Fruit fly (Drosophila melanogaster) whole organism, wandering third instar larva: ENCODE data around the gene CG17672.

Experiments
- Abd-B ChIP-seq: fragments of >200 bp; optimal IDR thresholded peaks from 2 replicates; lab custom pipeline; 2017; ENCODE audit warnings: missing biosample characterization, missing genetic modification characterization
- CG32264 ChIP-seq: fragments of 200-800 bp; sonication (Bioruptor generic); optimal IDR thresholded peaks from 2 replicates; lab custom pipeline; 2016; ENCODE audit warnings: missing biosample characterization, missing genetic modification characterization
- CG9705 ChIP-seq: fragments of 200-800 bp; sonication (Bioruptor generic); optimal IDR thresholded peaks from 2 replicates; lab custom pipeline; 2018; ENCODE audit warnings: missing biosample characterization, mild to moderate bottlenecking, missing genetic modification characterization
- CrebA ChIP-seq: fragments of 200-800 bp; sonication (Bioruptor generic); optimal IDR thresholded peaks from 2 replicates; lab custom pipeline; 2016; ENCODE audit warnings: missing biosample characterization, mild to moderate bottlenecking, missing genetic modification characterization, borderline replicate concordance
- Dif ChIP-seq: fragments of 200-275, 200-300 bp; sonication (Bioruptor generic); optimal IDR thresholded peaks from 2 replicates; lab custom pipeline; 2018; ENCODE audit warnings: missing biosample characterization, missing genetic modification characterization; ENCODE audit not compliant: partially characterized antibody
- GATAd ChIP-seq: sonication (Bioruptor generic); optimal IDR thresholded peaks from 2 replicates; lab custom pipeline; 2016; ENCODE audit warnings: missing biosample characterization, missing genetic modification characterization
- HLH106 ChIP-seq: fragments of 200-800 bp; optimal IDR thresholded peaks from 3 replicates; lab custom pipeline; 2019; ENCODE audit warnings: missing biosample characterization, mild to moderate bottlenecking, missing genetic modification characterization, moderate library complexity
- Hnf4 ChIP-seq: fragments of 200-800 bp; sonication (Bioruptor generic); optimal IDR thresholded peaks from 2 replicates; lab custom pipeline; 2016; ENCODE audit warnings: missing biosample characterization, mild to moderate bottlenecking, missing genetic modification characterization
- Hr78 ChIP-seq: fragments of >200 bp; optimal IDR thresholded peaks from 2 replicates; lab custom pipeline; 2017; ENCODE audit warnings: missing biosample characterization, missing genetic modification characterization
- Hr83 ChIP-seq: fragments of 200-300 bp; sonication (Bioruptor generic); optimal IDR thresholded peaks from 2 replicates; lab custom pipeline; 2016; ENCODE audit warnings: missing biosample characterization, mild to moderate bottlenecking, missing genetic modification characterization, moderate library complexity; ENCODE audit not compliant: poor library complexity, severe bottlenecking
- Jra ChIP-seq: sonication (Bioruptor generic); optimal IDR thresholded peaks from 2 replicates; lab custom pipeline; 2016; ENCODE audit warnings: missing biosample characterization, missing genetic modification characterization
- Mio ChIP-seq: sonication (Bioruptor generic); optimal IDR thresholded peaks from 2 replicates; lab custom pipeline; 2016; ENCODE audit warnings: missing biosample characterization, missing genetic modification characterization
- Myc ChIP-seq: fragments of >200 bp; optimal IDR thresholded peaks from 2 replicates; lab custom pipeline; 2017
- N ChIP-seq: fragments of >200 bp; optimal IDR thresholded peaks from 2 replicates; lab custom pipeline; 2018; ENCODE audit warnings: missing biosample characterization, missing external identifiers, missing genetic modification characterization
- OdsH ChIP-seq: fragments of 200-800 bp; sonication (Bioruptor generic); optimal IDR thresholded peaks from 2 replicates; lab custom pipeline; 2016; ENCODE audit warnings: missing biosample characterization, mild to moderate bottlenecking, missing genetic modification characterization
- Rel ChIP-seq, 2 experiments: fragments of 200-800 bp; sonication (Bioruptor generic) in 1 of 2; optimal IDR thresholded peaks; 2 replicates in 1 of 2; 3 replicates in 1 of 2; lab custom pipeline; 2016 to 2019; ENCODE audit warnings: mild to moderate bottlenecking in 2 of 2, missing biosample characterization in 2 of 2, missing genetic modification characterization in 2 of 2, moderate library complexity in 1 of 2
- Sp1 ChIP-seq: fragments of 200-800 bp; sonication (Bioruptor generic); optimal IDR thresholded peaks from 3 replicates; lab custom pipeline; 2019; ENCODE audit warnings: missing biosample characterization, mild to moderate bottlenecking, missing genetic modification characterization, moderate library complexity
- Vsx2 ChIP-seq: fragments of 200-300, 225-300 bp; sonication (Bioruptor generic); optimal IDR thresholded peaks from 2 replicates; lab custom pipeline; 2018; ENCODE audit warnings: missing biosample characterization, missing genetic modification characterization; ENCODE audit not compliant: partially characterized antibody
- br ChIP-seq: fragments of 200-800 bp; sonication (Bioruptor generic); optimal IDR thresholded peaks from 2 replicates; lab custom pipeline; 2016; ENCODE audit warnings: missing biosample characterization, missing genetic modification characterization
- brk ChIP-seq: fragments of 200-800 bp; sonication (Bioruptor generic); optimal IDR thresholded peaks from 2 replicates; lab custom pipeline; 2016; ENCODE audit warnings: missing biosample characterization, mild to moderate bottlenecking, missing genetic modification characterization
- dl ChIP-seq, 2 experiments: fragments of 175-275, 200-275 bp in 1 of 2; fragments of 200-275 bp in 1 of 2; sonication (Bioruptor generic); optimal IDR thresholded peaks; lab custom pipeline; 2018; ENCODE audit warnings: mild to moderate bottlenecking in 2 of 2, missing biosample characterization in 2 of 2, missing genetic modification characterization in 2 of 2, moderate library complexity in 2 of 2; ENCODE audit not compliant: partially characterized antibody in 2 of 2, insufficient read depth in 1 of 2
- dmrt93B ChIP-seq: fragments of 200-800 bp; sonication (Bioruptor generic); optimal IDR thresholded peaks from 2 replicates; lab custom pipeline; 2018; ENCODE audit warnings: missing biosample characterization, mild to moderate bottlenecking, missing genetic modification characterization
- dsf ChIP-seq: sonication (Bioruptor generic); optimal IDR thresholded peaks from 2 replicates; lab custom pipeline; 2016; ENCODE audit warnings: missing biosample characterization, missing genetic modification characterization, borderline replicate concordance
- ey ChIP-seq: fragments of 200-800 bp; sonication (Bioruptor generic); optimal IDR thresholded peaks from 2 replicates; lab custom pipeline; 2016; ENCODE audit warnings: missing biosample characterization, missing genetic modification characterization
- foxo ChIP-seq, 2 experiments: fragments of 200-800 bp; sonication (Bioruptor generic); optimal IDR thresholded peaks; 2 replicates in 1 of 2; 3 replicates in 1 of 2; lab custom pipeline; 2016 to 2017; ENCODE audit warnings: missing biosample characterization in 2 of 2, missing genetic modification characterization in 2 of 2
- fru ChIP-seq: fragments of 200-800 bp; sonication (Bioruptor generic); optimal IDR thresholded peaks from 3 replicates; lab custom pipeline; 2016; ENCODE audit warnings: missing biosample characterization, mild to moderate bottlenecking, missing genetic modification characterization
- h ChIP-seq: fragments of 200-800 bp; sonication (Bioruptor generic); optimal IDR thresholded peaks from 3 replicates; lab custom pipeline; 2016; ENCODE audit warnings: missing biosample characterization, mild to moderate bottlenecking, missing genetic modification characterization
- jim ChIP-seq: fragments of 175-275, 200-325 bp; sonication (Bioruptor generic); optimal IDR thresholded peaks from 2 replicates; lab custom pipeline; 2016; ENCODE audit warnings: missing biosample characterization, mild to moderate bottlenecking, missing genetic modification characterization
- lola ChIP-seq: fragments of >200 bp; optimal IDR thresholded peaks from 2 replicates; lab custom pipeline; 2017; ENCODE audit warnings: missing biosample characterization, missing genetic modification characterization
- pan ChIP-seq: fragments of >200 bp; optimal IDR thresholded peaks from 2 replicates; lab custom pipeline; 2017
- psq ChIP-seq: fragments of 200-800 bp; sonication (Bioruptor generic); optimal IDR thresholded peaks from 3 replicates; lab custom pipeline; 2017; ENCODE audit warnings: missing biosample characterization, mild to moderate bottlenecking, missing genetic modification characterization, moderate library complexity
- rgr ChIP-seq: fragments of 200-800 bp; sonication (Bioruptor generic); optimal IDR thresholded peaks from 3 replicates; lab custom pipeline; 2016; ENCODE audit warnings: missing biosample characterization, mild to moderate bottlenecking, missing genetic modification characterization
- sage ChIP-seq: fragments of 200-800 bp; sonication (Bioruptor generic); optimal IDR thresholded peaks from 2 replicates; lab custom pipeline; 2016; ENCODE audit warnings: missing biosample characterization, mild to moderate bottlenecking, missing genetic modification characterization
- sv ChIP-seq: fragments of 200-800 bp; sonication (Bioruptor generic); optimal IDR thresholded peaks from 3 replicates; lab custom pipeline; 2016; ENCODE audit warnings: missing biosample characterization, missing genetic modification characterization
- tai ChIP-seq: sonication (Bioruptor generic); optimal IDR thresholded peaks from 2 replicates; lab custom pipeline; 2016; ENCODE audit warnings: missing biosample characterization, missing genetic modification characterization
- usp ChIP-seq: fragments of >200 bp; optimal IDR thresholded peaks from 2 replicates; lab custom pipeline; 2017; ENCODE audit warnings: missing biosample characterization, missing genetic modification characterization
- woc ChIP-seq: sonication (Bioruptor generic); optimal IDR thresholded peaks from 2 replicates; lab custom pipeline; 2016; ENCODE audit warnings: missing biosample characterization, mild to moderate bottlenecking, missing genetic modification characterization

The CG17672 gene

dm6 chr3L:13022160-13022853, 6.5 kb upstream of the CG17672 start, which contains the start of gene Adk2:
Adk2 (minus strand) TSS chr3L:13022688.
- no peak for TF ChIP-seq woc
- no peak for TF ChIP-seq Hnf4 (GFP tag; lab: Kevin White, UChicago)
- TF ChIP-seq Hr83 (GFP tag; lab: Kevin White, UChicago): peak; percentile 39
- no peak for TF ChIP-seq Dif (GFP tag; lab: Kevin White, UChicago)
- no peak for TF ChIP-seq CG9705 (GFP tag; lab: Kevin White, UChicago)
- no peak for TF ChIP-seq foxo (GFP tag; optimal IDR thresholded peaks at IDR 0.05; lab: Kevin White, UChicago)
- TF ChIP-seq usp (GFP tag; lab: Kevin White, UChicago): no peak
- peak; percentile 40 for TF ChIP-seq rgr (GFP tag; lab: Kevin White, UChicago)
- peak; percentile 10 for TF ChIP-seq h (GFP tag; lab: Kevin White, UChicago)
- no peak for TF ChIP-seq ey
- no peak for TF ChIP-seq jim (GFP tag; lab: Kevin White, UChicago)
- TF ChIP-seq CG32264 (GFP tag; lab: Kevin White, UChicago): no peak
- no peak for TF ChIP-seq Sp1 (GFP tag; lab: Kevin White, UChicago)
- no peak for TF ChIP-seq Abd-B (GFP tag; lab: Kevin White, UChicago)
- no peak for TF ChIP-seq Mio (GFP tag; lab: Kevin White, UChicago)
- no peak for TF ChIP-seq Rel (GFP tag; optimal IDR thresholded peaks at IDR 0.05; lab: Kevin White, UChicago)
- TF ChIP-seq Rel (tag; optimal IDR thresholded peaks at IDR 0.05; lab: Kevin White, UChicago): peak; percentile 78
- no peak for TF ChIP-seq tai (GFP tag; lab: Kevin White, UChicago)
- TF ChIP-seq sv (GFP tag; lab: Kevin White, UChicago): no peak
- TF ChIP-seq, all 38 proteins: peak for 4

- peak; percentile 71 for TF ChIP-seq Hnf4 (GFP tag; lab: Kevin White, UChicago)
- TF ChIP-seq fru (GFP tag; lab: Kevin White, UChicago): peak; percentile 61
- peak; percentile 96 for TF ChIP-seq Hr83 (GFP tag; lab: Kevin White, UChicago)
- peak; percentile 87 for TF ChIP-seq N (GFP tag; lab: Kevin White, UChicago)
- TF ChIP-seq rgr (GFP tag; lab: Kevin White, UChicago): peak; percentile 79
- peak; percentile 56 for TF ChIP-seq brk
- peak; percentile 56 for TF ChIP-seq psq (GFP tag; lab: Kevin White, UChicago)
- TF ChIP-seq pan (lab: Kevin White, UChicago): no peak
- TF ChIP-seq dmrt93B: peak; percentile 81
- TF ChIP-seq h (GFP tag; lab: Kevin White, UChicago): peak; percentile 58
- no peak for TF ChIP-seq CG32264 (GFP tag; lab: Kevin White, UChicago)
- peak; percentile 32 for TF ChIP-seq Dif (GFP tag; lab: Kevin White, UChicago)
- peak; percentile 61 for TF ChIP-seq Myc (lab: Kevin White, UChicago)
- TF ChIP-seq Abd-B (GFP tag; lab: Kevin White, UChicago): no peak
- TF ChIP-seq sage (GFP tag; lab: Kevin White, UChicago): peak; percentile 36
- TF ChIP-seq dsf (GFP tag; lab: Kevin White, UChicago): peak; percentile 40
- peak; percentile 79 for TF ChIP-seq CG9705 (GFP tag; lab: Kevin White, UChicago)
- TF ChIP-seq usp (GFP tag; lab: Kevin White, UChicago): no peak
- TF ChIP-seq Hr78 (GFP tag; lab: Kevin White, UChicago): peak; percentile 18
- no peak for TF ChIP-seq Rel (GFP tag; optimal IDR thresholded peaks at IDR 0.05; lab: Kevin White, UChicago)
- TF ChIP-seq Rel (tag; optimal IDR thresholded peaks at IDR 0.05; lab: Kevin White, UChicago): peak; percentile 39
- no peak for TF ChIP-seq CrebA (GFP tag; lab: Kevin White, UChicago)
- peak; percentile 78 for TF ChIP-seq Sp1 (GFP tag; lab: Kevin White, UChicago)
- peak; percentile 27 for TF ChIP-seq ey
- peak; percentile 61 for TF ChIP-seq woc
- peak; percentile 57 for TF ChIP-seq Mio (GFP tag; lab: Kevin White, UChicago)
- peak; percentile 70 for TF ChIP-seq tai (GFP tag; lab: Kevin White, UChicago)
- no peak for TF ChIP-seq dl (GFP tag; optimal IDR thresholded peaks at IDR 0.05; lab: Kevin White, UChicago; ENCODE audit: insufficient read depth in 1 of 2, partially characterized antibody in 2 of 2)
- peak; percentile 82 for TF ChIP-seq sv (GFP tag; lab: Kevin White, UChicago)
- peak; percentile 40 for TF ChIP-seq Jra (GFP tag; lab: Kevin White, UChicago)
- TF ChIP-seq foxo (GFP tag; optimal IDR thresholded peaks at IDR 0.05; lab: Kevin White, UChicago): peak in 1 of 2 experiments; percentile 63
- peak; percentile 57 for TF ChIP-seq br (GFP tag; lab: Kevin White, UChicago)
- no peak for TF ChIP-seq GATAd (GFP tag; lab: Kevin White, UChicago)
- no peak for TF ChIP-seq lola (GFP tag; lab: Kevin White, UChicago)
- TF ChIP-seq HLH106 (tag; lab: Kevin White, UChicago): peak; percentile 50
- no peak for TF ChIP-seq Vsx2 (GFP tag; lab: Kevin White, UChicago)
- TF ChIP-seq jim (GFP tag; lab: Kevin White, UChicago): no peak
- TF ChIP-seq OdsH (GFP tag; lab: Kevin White, UChicago): no peak
These were observed 5.8 kb upstream of the CG17672 start, which contains the start of gene RpS12 for dm6 chr3L:13022854-13023560. RpS12 (plus strand) TSS chr3L:13023352.
